Fruit fly (Drosophila melanogaster): ENCODE results near the gene CG42374.
A peak's percentile ranks its signal among the peaks of the same experiment; 100 is the strongest.

CG42374 gene

dm6 chr3L:19221455-19221854, 42.1 kb upstream of the CG42374 start (continued):
- no peak for TF ChIP-seq CG9215 (GFP tag; IDR thresholded peaks at IDR 0.05)
- TF ChIP-seq CG17912 (GFP tag; optimal IDR thresholded peaks at IDR 0.05): no peak
- peak; percentile 29 for TF ChIP-seq CG12769 (tag; optimal IDR thresholded peaks at IDR 0.05)
- TF ChIP-seq ind (GFP tag; optimal IDR thresholded peaks at IDR 0.05): no peak
- TF ChIP-seq Dad (GFP tag; optimal IDR thresholded peaks at IDR 0.05): no peak
- no peak for TF ChIP-seq CG2202 (tag; optimal IDR thresholded peaks at IDR 0.05)
- no peak for TF ChIP-seq CG2712 (tag; optimal IDR thresholded peaks at IDR 0.05)
- peak; percentile 0 for TF ChIP-seq kni (GFP tag; optimal IDR thresholded peaks at IDR 0.05)
- TF ChIP-seq org-1 (GFP tag; optimal IDR thresholded peaks at IDR 0.05): no peak
- peak; percentile 58 for TF ChIP-seq Med (GFP tag)
- no peak for TF ChIP-seq CG7987 (GFP tag; optimal IDR thresholded peaks at IDR 0.05)
- no peak for TF ChIP-seq CG7357 (GFP tag; IDR thresholded peaks at IDR 0.05)
- no peak for TF ChIP-seq CG8290 (GFP tag; optimal IDR thresholded peaks at IDR 0.05)
- TF ChIP-seq CG8290 (tag; optimal IDR thresholded peaks at IDR 0.05): peak in 1 of 2 experiments; percentile 20
- no peak for TF ChIP-seq nau (GFP tag; optimal IDR thresholded peaks at IDR 0.05)
- TF ChIP-seq danr (GFP tag; IDR thresholded peaks at IDR 0.05): no peak
- no peak for TF ChIP-seq eve (GFP tag; optimal IDR thresholded peaks at IDR 0.05)
- TF ChIP-seq Atf3 (GFP tag; optimal IDR thresholded peaks at IDR 0.05): no peak
- 0 out of 3 replicates have a peak, but pooled peaks have one; percentile 24 for TF ChIP-seq gce (GFP tag; IDR thresholded peaks at IDR 0.05)
- TF ChIP-seq so (GFP tag; IDR thresholded peaks at IDR 0.05): 0 out of 3 replicates have a peak, but pooled peaks have one; percentile 39
- no peak for TF ChIP-seq Poxn (GFP tag; IDR thresholded peaks at IDR 0.05)
- no peak for TF ChIP-seq CG15269 (tag; optimal IDR thresholded peaks at IDR 0.05)
- peak; percentile 16 for TF ChIP-seq Hmr (GFP tag; optimal IDR thresholded peaks at IDR 0.05)
- no peak for TF ChIP-seq CG10267 (tag; optimal IDR thresholded peaks at IDR 0.05)
- no peak for TF ChIP-seq CG7745 (tag; optimal IDR thresholded peaks at IDR 0.05)
- no peak for TF ChIP-seq CG18262 (tag; optimal IDR thresholded peaks at IDR 0.05)
- no peak for TF ChIP-seq CG33213 (GFP tag; optimal IDR thresholded peaks at IDR 0.05)
- no peak for TF ChIP-seq CG6813 (GFP tag; optimal IDR thresholded peaks at IDR 0.05)
- no peak for TF ChIP-seq nom (GFP tag; optimal IDR thresholded peaks at IDR 0.05)
- TF ChIP-seq cwo (GFP tag; optimal IDR thresholded peaks at IDR 0.05): peak; percentile 21
- no peak for TF ChIP-seq cas (GFP tag; IDR thresholded peaks at IDR 0.05)
- TF ChIP-seq CG10543 (GFP tag; optimal IDR thresholded peaks at IDR 0.05): peak; percentile 42
- no peak for TF ChIP-seq CG6654 (GFP tag; optimal IDR thresholded peaks at IDR 0.05)
- TF ChIP-seq gsb (GFP tag; IDR thresholded peaks at IDR 0.05): no peak

- TF ChIP-seq Six4 (GFP tag; optimal IDR thresholded peaks at IDR 0.05) (no peak), Rx (GFP tag; IDR thresholded peaks at IDR 0.05) (no peak), CG10565 (GFP tag; optimal IDR thresholded peaks at IDR 0.05) (no peak), hth (optimal IDR thresholded peaks at IDR 0.05) (no peak), tin (GFP tag; optimal IDR thresholded peaks at IDR 0.05) (no peak), vvl (GFP tag; IDR thresholded peaks at IDR 0.05) (peak; percentile 58; the same call in 1 of the 2 replicates), Awh (GFP tag; IDR thresholded peaks at IDR 0.05) (peak; percentile 85), Xbp1 (GFP tag; optimal IDR thresholded peaks at IDR 0.05) (no peak), bab2 (GFP tag; optimal IDR thresholded peaks at IDR 0.05) (no peak), CG13287 (GFP tag; IDR thresholded peaks at IDR 0.05; ENCODE audit: partially characterized antibody) (no peak), CG10979 (tag; optimal IDR thresholded peaks at IDR 0.05) (no peak), ewg (GFP tag; optimal IDR thresholded peaks at IDR 0.05) (no peak), pfk (GFP tag; optimal IDR thresholded peaks at IDR 0.05) (no peak), Sry-β (GFP tag; optimal IDR thresholded peaks at IDR 0.05) (no peak), Pdp1 (GFP tag; optimal IDR thresholded peaks at IDR 0.05) (peak in 1 of 2 experiments; percentile 28), corto (GFP tag; optimal IDR thresholded peaks at IDR 0.05) (no peak), CG1792 (GFP tag; optimal IDR thresholded peaks at IDR 0.05) (no peak), cad (GFP tag; optimal IDR thresholded peaks at IDR 0.05) (no peak), CG7556 (GFP tag; optimal IDR thresholded peaks at IDR 0.05) (no peak)
Observed at dm6 chr3L:19225687-19226086, 37.9 kb upstream of the CG42374 start.
